Fruit fly (Drosophila melanogaster) whole organism, embryonic: Measurements from ENCODE around the gene CG17230.
A peak's percentile ranks its signal among the peaks of the same experiment; 100 is the strongest.

Experiments used
- Adf1 ChIP-seq: fragments of 200-800 bp; sonication (Bioruptor generic); IDR thresholded peaks from 2 replicates; pipeline ENCODE4 v1.3.6; 2022; ENCODE audit warnings: missing biosample characterization, missing genetic modification characterization
- Awh ChIP-seq: fragments of 200-800 bp; sonication (Bioruptor generic); IDR thresholded peaks from 2 replicates; pipeline ENCODE4, ENCODE4 v1.3.6; 2022; ENCODE audit warnings: missing biosample characterization, missing genetic modification characterization
- C15 ChIP-seq: fragments of 200-800 bp; sonication (Bioruptor generic); IDR thresholded peaks from 3 replicates; pipeline ENCODE4 v1.3.6; 2022; ENCODE audit warnings: missing biosample characterization, missing genetic modification characterization
- CG10565 ChIP-seq: fragments of 200-800 bp; sonication (Bioruptor generic); optimal IDR thresholded peaks from 3 replicates; lab custom pipeline; 2016; ENCODE audit warnings: missing biosample characterization, mild to moderate bottlenecking, missing genetic modification characterization
- CG10959 ChIP-seq: fragments of 200-800 bp; sonication (Bioruptor generic); IDR thresholded peaks from 2 replicates; pipeline ENCODE4 v1.3.6; 2022; ENCODE audit warnings: missing biosample characterization, missing genetic modification characterization
- CG12155 ChIP-seq: fragments of 200-800 bp; sonication (Bioruptor generic); optimal IDR thresholded peaks from 3 replicates; lab custom pipeline; 2016; ENCODE audit warnings: missing biosample characterization, missing genetic modification characterization
- CG12219 ChIP-seq: fragments of 200-800 bp; sonication (Bioruptor generic); optimal IDR thresholded peaks from 3 replicates; lab custom pipeline; 2018; ENCODE audit warnings: missing biosample characterization, mild to moderate bottlenecking, missing genetic modification characterization
- CG13123 ChIP-seq: fragments of 200-800 bp; sonication (Bioruptor generic); optimal IDR thresholded peaks from 2 replicates; lab custom pipeline; 2016; ENCODE audit warnings: missing biosample characterization, missing genetic modification characterization
- CG14965 ChIP-seq: fragments of 200-800 bp; sonication (Bioruptor generic); optimal IDR thresholded peaks from 2 replicates; lab custom pipeline; 2016; ENCODE audit warnings: missing biosample characterization, missing genetic modification characterization, borderline replicate concordance
- CG17186 ChIP-seq: fragments of 200-800 bp; sonication (Bioruptor generic); optimal IDR thresholded peaks from 3 replicates; lab custom pipeline; 2017; ENCODE audit warnings: missing biosample characterization, missing genetic modification reagents, missing genetic modification characterization
- CG17568 ChIP-seq: fragments of 200-800 bp; sonication (Bioruptor generic); optimal IDR thresholded peaks from 2 replicates; lab custom pipeline; 2018; ENCODE audit warnings: missing biosample characterization, mild to moderate bottlenecking, missing genetic modification characterization, moderate library complexity
- CG18476 ChIP-seq: fragments of 200-800 bp; sonication (Bioruptor generic); optimal IDR thresholded peaks from 2 replicates; lab custom pipeline; 2016; ENCODE audit warnings: missing biosample characterization, mild to moderate bottlenecking, missing genetic modification characterization
- CG31441 ChIP-seq: fragments of 200-800 bp; sonication (Bioruptor generic); IDR thresholded peaks from 2 replicates; pipeline ENCODE4 v1.3.6; 2022; ENCODE audit warnings: missing biosample characterization, missing genetic modification characterization
- CG33557 ChIP-seq: fragments of 200-800 bp; sonication (Bioruptor generic); optimal IDR thresholded peaks from 2 replicates; lab custom pipeline; 2019; ENCODE audit warnings: missing biosample characterization, mild to moderate bottlenecking, missing genetic modification characterization, moderate library complexity
- CG6791 ChIP-seq: fragments of 200-800 bp; sonication (Bioruptor generic); IDR thresholded peaks from 3 replicates; pipeline ENCODE4 v1.3.6; 2022; ENCODE audit warnings: missing biosample characterization, missing genetic modification characterization; ENCODE audit not compliant: partially characterized antibody
- CG7556 ChIP-seq: fragments of 200-800 bp; sonication (Bioruptor generic); optimal IDR thresholded peaks from 2 replicates; lab custom pipeline; 2017; ENCODE audit warnings: missing biosample characterization, mild to moderate bottlenecking, missing genetic modification characterization
- CG9609 ChIP-seq: fragments of 200-800 bp; sonication (Bioruptor generic); optimal IDR thresholded peaks from 3 replicates; lab custom pipeline; 2016; ENCODE audit warnings: missing biosample characterization, missing genetic modification characterization
- CoRest ChIP-seq: fragments of 200-800 bp; sonication (Bioruptor generic); optimal IDR thresholded peaks from 3 replicates; lab custom pipeline; 2018; ENCODE audit warnings: missing biosample characterization, mild to moderate bottlenecking, missing genetic modification characterization, moderate library complexity
- Dref ChIP-seq: fragments of 200-800 bp; sonication (Bioruptor generic); IDR thresholded peaks from 2 replicates; pipeline ENCODE4 v1.3.6; 2022; ENCODE audit warnings: missing biosample characterization, missing genetic modification characterization
- HHEX ChIP-seq: fragments of 200-800 bp; sonication (Bioruptor generic); optimal IDR thresholded peaks from 3 replicates; lab custom pipeline; 2017; ENCODE audit warnings: missing biosample characterization, mild to moderate bottlenecking, missing genetic modification characterization, missing genetic modification reagents
- HLH4C ChIP-seq: fragments of 200-800 bp; sonication (Bioruptor generic); IDR thresholded peaks from 3 replicates; pipeline ENCODE4 v1.3.6; 2022; ENCODE audit warnings: missing biosample characterization, missing genetic modification characterization; ENCODE audit not compliant: partially characterized antibody
- HLH54F ChIP-seq: fragments of 200-800 bp; sonication (Bioruptor generic); optimal IDR thresholded peaks from 3 replicates; lab custom pipeline; 2016; ENCODE audit warnings: missing biosample characterization, missing genetic modification characterization
- Hand ChIP-seq: fragments of 200-800 bp; sonication (Bioruptor generic); optimal IDR thresholded peaks from 2 replicates; lab custom pipeline; 2017; ENCODE audit warnings: mild to moderate bottlenecking, missing biosample characterization, missing genetic modification reagents, missing genetic modification characterization
- Hmr ChIP-seq: fragments of 200-800 bp; sonication (Bioruptor generic); optimal IDR thresholded peaks from 3 replicates; lab custom pipeline; 2017; ENCODE audit warnings: mild to moderate bottlenecking, missing biosample characterization, missing genetic modification reagents, missing genetic modification characterization
- Hsf ChIP-seq: fragments of 200-800 bp; sonication (Bioruptor generic); optimal IDR thresholded peaks from 3 replicates; lab custom pipeline; 2016; ENCODE audit warnings: missing biosample characterization, missing genetic modification characterization
- NC2α ChIP-seq: fragments of 200-800 bp; sonication (Bioruptor generic); optimal IDR thresholded peaks from 2 replicates; lab custom pipeline; 2016; ENCODE audit warnings: missing biosample characterization, missing genetic modification characterization
- Ptx1 ChIP-seq: fragments of 200-800 bp; sonication (Bioruptor generic); IDR thresholded peaks from 2 replicates; pipeline ENCODE4 v1.3.6; 2022; ENCODE audit warnings: missing biosample characterization, missing genetic modification characterization
- Spps ChIP-seq: fragments of 200-800 bp; sonication (Bioruptor generic); optimal IDR thresholded peaks from 2 replicates; lab custom pipeline; 2018; ENCODE audit warnings: missing biosample characterization, mild to moderate bottlenecking, missing genetic modification characterization
- Taf1 ChIP-seq: fragments of 200-800 bp; sonication (Bioruptor generic); IDR thresholded peaks from 2 replicates; pipeline ENCODE4 v1.3.6; 2022; ENCODE audit warnings: missing biosample characterization, missing genetic modification characterization
- YL-1 ChIP-seq: fragments of 200-800 bp; sonication (Bioruptor generic); optimal IDR thresholded peaks from 3 replicates; lab custom pipeline; 2017; ENCODE audit warnings: missing biosample characterization, mild to moderate bottlenecking, missing genetic modification characterization
- ab ChIP-seq: fragments of 200-800 bp; sonication (Bioruptor generic); optimal IDR thresholded peaks from 2 replicates; lab custom pipeline; 2016; ENCODE audit warnings: missing biosample characterization, missing genetic modification characterization
- ato ChIP-seq: fragments of 200-800 bp; sonication (Bioruptor generic); IDR thresholded peaks from 2 replicates; pipeline ENCODE4 v1.3.6; 2022; ENCODE audit warnings: missing biosample characterization, missing genetic modification characterization; ENCODE audit not compliant: partially characterized antibody
- caup ChIP-seq: fragments of 200-800 bp; sonication (Bioruptor generic); optimal IDR thresholded peaks from 3 replicates; lab custom pipeline; 2017; ENCODE audit warnings: missing biosample characterization, mild to moderate bottlenecking, missing genetic modification characterization, moderate library complexity; ENCODE audit not compliant: severe bottlenecking
- ci ChIP-seq: fragments of 200-800 bp; sonication (Bioruptor generic); IDR thresholded peaks from 3 replicates; pipeline ENCODE4 v1.3.6; 2022; ENCODE audit warnings: missing biosample characterization, missing genetic modification characterization
- croc ChIP-seq: fragments of 200-800 bp; sonication (Bioruptor generic); conservative IDR thresholded peaks from 3 replicates; pipeline ENCODE4 v1.3.6; 2022; ENCODE audit warnings: missing biosample characterization, missing genetic modification characterization
- dm ChIP-seq: fragments of 200-800 bp; sonication (Bioruptor generic); optimal IDR thresholded peaks from 3 replicates; lab custom pipeline; 2016; ENCODE audit warnings: missing biosample characterization, missing genetic modification characterization
- ewg ChIP-seq: fragments of 200-800 bp; sonication (Bioruptor generic); optimal IDR thresholded peaks from 3 replicates; lab custom pipeline; 2017; ENCODE audit warnings: mild to moderate bottlenecking, missing biosample characterization, missing genetic modification reagents, missing genetic modification characterization
- fd64A ChIP-seq: fragments of 200-800 bp; sonication (Bioruptor generic); optimal IDR thresholded peaks from 3 replicates; lab custom pipeline; 2018; ENCODE audit warnings: missing biosample characterization, mild to moderate bottlenecking, missing genetic modification characterization
- gcm ChIP-seq: fragments of 200-800 bp; sonication (Bioruptor generic); optimal IDR thresholded peaks from 2 replicates; lab custom pipeline; 2019; ENCODE audit warnings: missing biosample characterization, mild to moderate bottlenecking, missing genetic modification characterization, moderate library complexity
- gem ChIP-seq: fragments of 200-800 bp; sonication (Bioruptor generic); optimal IDR thresholded peaks from 2 replicates; lab custom pipeline; 2019; ENCODE audit warnings: missing biosample characterization, mild to moderate bottlenecking, missing genetic modification characterization, moderate library complexity
- hb ChIP-seq: fragments of 200-800 bp; sonication (Bioruptor generic); IDR thresholded peaks from 3 replicates; pipeline ENCODE4 v1.3.6; 2022; ENCODE audit warnings: missing biosample characterization, missing genetic modification characterization; ENCODE audit not compliant: partially characterized antibody
- onecut ChIP-seq: fragments of 200-800 bp; sonication (Bioruptor generic); IDR thresholded peaks from 2 replicates; pipeline ENCODE4 v1.3.6; 2022; ENCODE audit warnings: missing biosample characterization, missing genetic modification characterization
- pan ChIP-seq, 4 experiments: fragments of >200 bp in 3 of 4; fragments of 200-800 bp in 1 of 4; sonication (Bioruptor generic) in 1 of 4; optimal IDR thresholded peaks in 3 of 4; IDR thresholded peaks in 1 of 4; 2 replicates each; pipeline versions ENCODE4 v1.3.6 to Lab custom; 2017 to 2022; ENCODE audit warnings: missing biosample characterization in 2 of 4, missing genetic modification characterization in 2 of 4, mixed read lengths in 1 of 4
- sd ChIP-seq: fragments of 200-800 bp; sonication (Bioruptor generic); optimal IDR thresholded peaks from 3 replicates; lab custom pipeline; 2018; ENCODE audit warnings: missing biosample characterization, mild to moderate bottlenecking, missing genetic modification characterization, moderate library complexity
- seq ChIP-seq: fragments of 200-800 bp; sonication (Bioruptor generic); IDR thresholded peaks from 2 replicates; pipeline ENCODE4 v1.3.6; 2022; ENCODE audit warnings: missing biosample characterization, missing genetic modification characterization
- sim ChIP-seq: fragments of 200-800 bp; sonication (Bioruptor generic); IDR thresholded peaks from 2 replicates; pipeline ENCODE4 v1.3.6; 2022; ENCODE audit warnings: missing biosample characterization, missing genetic modification characterization
- slou ChIP-seq: fragments of 200-800 bp; sonication (Bioruptor generic); optimal IDR thresholded peaks from 3 replicates; lab custom pipeline; 2016; ENCODE audit warnings: missing biosample characterization, missing genetic modification characterization
- slp2 ChIP-seq: fragments of 200-800 bp; sonication (Bioruptor generic); optimal IDR thresholded peaks from 2 replicates; lab custom pipeline; 2016; ENCODE audit warnings: missing biosample characterization, missing genetic modification characterization
- vvl ChIP-seq: fragments of 200-800 bp; sonication (Bioruptor generic); IDR thresholded peaks from 2 replicates; pipeline ENCODE4 v1.3.6; 2022; ENCODE audit warnings: missing biosample characterization, missing genetic modification characterization

The CG17230 gene

DNA sequence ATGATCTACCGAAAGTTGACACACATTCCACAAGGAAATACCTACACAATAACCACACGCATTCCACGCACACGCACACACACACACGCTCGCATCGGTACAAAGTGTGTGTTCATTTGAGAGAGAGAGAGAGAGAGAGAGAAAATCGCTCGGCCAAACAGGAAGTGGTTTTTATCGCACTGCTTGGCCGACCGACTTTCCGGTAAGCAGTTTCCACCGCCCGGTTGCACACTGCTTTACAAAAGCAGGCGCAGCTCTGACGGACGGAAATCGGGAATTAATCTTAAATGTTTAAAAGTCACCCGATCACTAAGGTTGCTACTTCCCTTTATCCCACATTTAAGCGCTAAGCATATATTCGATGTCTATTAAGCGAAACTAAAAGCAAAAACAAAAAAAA is 44.8 kb upstream of the CG17230 start (continued):
- TF ChIP-seq Spps (tag; lab: Kevin White, UChicago): peak; percentile 30
- peak; percentile 63 for TF ChIP-seq CoRest (tag; lab: Kevin White, UChicago)
- TF ChIP-seq HHEX: peak; percentile 79
- TF ChIP-seq CG12219 (GFP tag; lab: Kevin White, UChicago): peak; percentile 63
- 0 out of 3 replicates have a peak, but pooled peaks have one; percentile 53 for TF ChIP-seq C15
- TF ChIP-seq CG7556 (GFP tag; lab: Kevin White, UChicago): no peak
- peak; percentile 59; the same call in 1 of the 2 replicates for TF ChIP-seq Ptx1 (GFP tag; lab: Robert Waterston, UW)
- TF ChIP-seq onecut: peak; percentile 86
- TF ChIP-seq CG17568: peak; percentile 53
- TF ChIP-seq ci (GFP tag; lab: Robert Waterston, UW): peak; percentile 92
- TF ChIP-seq croc (GFP tag; lab: Robert Waterston, UW): peak; percentile 49; the same call in 1 of the 3 replicates
- no peak for TF ChIP-seq Hand (GFP tag; lab: Kevin White, UChicago)
- no peak for TF ChIP-seq Taf1 (GFP tag; lab: Robert Waterston, UW)
- TF ChIP-seq HLH54F (GFP tag; lab: Kevin White, UChicago): no peak
- TF ChIP-seq seq (GFP tag; lab: Robert Waterston, UW): no peak
- peak; percentile 64 for TF ChIP-seq slp2 (GFP tag; lab: Kevin White, UChicago)
- peak; percentile 63 for TF ChIP-seq Hsf (GFP tag; lab: Kevin White, UChicago)
- TF ChIP-seq Hmr (GFP tag; lab: Kevin White, UChicago): peak; percentile 51
- TF ChIP-seq vvl (GFP tag; lab: Robert Waterston, UW): no peak
- TF ChIP-seq gcm (GFP tag; lab: Kevin White, UChicago): no peak
- peak; percentile 36 for TF ChIP-seq YL-1
- no peak for TF ChIP-seq CG13123 (GFP tag; lab: Kevin White, UChicago)
- TF ChIP-seq fd64A (GFP tag; lab: Kevin White, UChicago): peak; percentile 70
- TF ChIP-seq CG6791 (GFP tag; lab: Robert Waterston, UW): 0 out of 3 replicates have a peak, but pooled peaks have one; percentile 19
- TF ChIP-seq CG12155: no peak
- TF ChIP-seq NC2α (GFP tag; lab: Kevin White, UChicago): peak; percentile 49
- peak; percentile 82 for TF ChIP-seq CG10959 (GFP tag; lab: Robert Waterston, UW)
- peak; percentile 36 for TF ChIP-seq slou (GFP tag; lab: Kevin White, UChicago)
- no peak for TF ChIP-seq ato (GFP tag; lab: Robert Waterston, UW)
- TF ChIP-seq sd: no peak
- peak; percentile 50 for TF ChIP-seq dm (GFP tag; lab: Kevin White, UChicago)
- TF ChIP-seq ab: no peak
- TF ChIP-seq Adf1: no peak
- TF ChIP-seq CG31441 (GFP tag; lab: Robert Waterston, UW): no peak; the same call in 1 of the 2 replicates
- TF ChIP-seq CG17186 (GFP tag; lab: Kevin White, UChicago): peak; percentile 59
- TF ChIP-seq CG9609: peak; percentile 24
- TF ChIP-seq sim (GFP tag; lab: Robert Waterston, UW): peak; percentile 68; the same call in 1 of the 2 replicates
- TF ChIP-seq Awh: no peak; the same call in none of the 2 replicates
- no peak for TF ChIP-seq hb (GFP tag; lab: Robert Waterston, UW)
- peak; percentile 86 for TF ChIP-seq CG33557 (GFP tag; lab: Kevin White, UChicago)
- TF ChIP-seq pan (optimal IDR thresholded peaks at IDR 0.05; lab: Kevin White, UChicago): no peak
- TF ChIP-seq pan (GFP tag; optimal IDR thresholded peaks at IDR 0.05 in 1 of 2, IDR thresholded peaks at IDR 0.05 in 1 of 2): no peak
- peak; percentile 48 for TF ChIP-seq gem (tag; lab: Kevin White, UChicago)
- no peak for TF ChIP-seq Dref
- peak; percentile 82 for TF ChIP-seq caup
- TF ChIP-seq HLH4C: no peak
- peak; percentile 1 for TF ChIP-seq CG14965
- TF ChIP-seq CG18476 (GFP tag; lab: Kevin White, UChicago): no peak
- peak; percentile 2 for TF ChIP-seq CG10565 (GFP tag; lab: Kevin White, UChicago)
- peak; percentile 69 for TF ChIP-seq ewg (GFP tag; lab: Kevin White, UChicago)
